Fruit fly (Drosophila melanogaster) Kc167 (cell line): ENCODE data around the gene eIF4E6.

Experiments used
- Myc ChIP-seq: fragments of >200 bp; optimal IDR thresholded peaks from 2 replicates; lab custom pipeline; 2017; ENCODE audit warnings: missing external identifiers
- psq ChIP-seq: fragments of >200 bp; optimal IDR thresholded peaks from 2 replicates; lab custom pipeline; 2017; ENCODE audit warnings: missing external identifiers

dm6 chr3R:29059385-29059784 is 32.4 kb upstream of the eIF4E6 start:
- TF ChIP-seq psq (no peak), Myc (no peak)
